Fruit fly (Drosophila melanogaster): ENCODE data around the gene kuz.

kuz gene

DNA sequence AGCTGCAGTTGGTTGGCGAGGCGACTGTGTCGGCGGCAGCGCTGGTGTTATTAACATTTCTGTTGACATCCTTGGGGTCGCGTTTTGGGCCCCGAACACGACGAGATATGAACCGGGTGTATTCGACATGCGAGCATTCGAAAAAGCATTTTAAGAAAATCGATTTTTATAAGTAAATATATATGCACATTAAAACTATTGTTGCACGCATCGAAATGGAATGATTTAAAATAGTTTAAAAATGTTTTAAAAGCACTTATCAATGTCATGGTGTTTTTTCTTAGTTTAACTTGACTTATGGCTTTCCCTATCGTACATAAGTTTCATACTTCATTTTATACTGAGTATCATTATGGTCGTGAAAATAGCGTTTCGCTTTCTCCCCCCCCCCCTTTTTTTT, 28.1 kb upstream of the kuz start:
- no peak for TF ChIP-seq tai (GFP tag; optimal IDR thresholded peaks at IDR 0.05)
- no peak for TF ChIP-seq br (GFP tag; optimal IDR thresholded peaks at IDR 0.05)
- no peak for TF ChIP-seq dl (GFP tag; optimal IDR thresholded peaks at IDR 0.05; ENCODE audit: insufficient read depth in 1 of 2, partially characterized antibody in 2 of 2)
- no peak for TF ChIP-seq rgr (GFP tag; optimal IDR thresholded peaks at IDR 0.05)
- no peak for TF ChIP-seq HLH106 (tag; optimal IDR thresholded peaks at IDR 0.05)
- no peak for TF ChIP-seq fru (GFP tag; optimal IDR thresholded peaks at IDR 0.05)
- TF ChIP-seq OdsH (GFP tag; optimal IDR thresholded peaks at IDR 0.05) = no peak
- TF ChIP-seq brk (GFP tag; optimal IDR thresholded peaks at IDR 0.05) = no peak
- no peak for TF ChIP-seq Hr78 (GFP tag; optimal IDR thresholded peaks at IDR 0.05)
- TF ChIP-seq Hr83 (GFP tag; optimal IDR thresholded peaks at IDR 0.05; ENCODE audit: poor library complexity, severe bottlenecking) = no peak
- TF ChIP-seq dsf (GFP tag; optimal IDR thresholded peaks at IDR 0.05; ENCODE audit: borderline replicate concordance) = no peak
- no peak for TF ChIP-seq psq (GFP tag; optimal IDR thresholded peaks at IDR 0.05)

- TF ChIP-seq rgr (GFP tag; optimal IDR thresholded peaks at IDR 0.05) (no peak), fru (GFP tag; optimal IDR thresholded peaks at IDR 0.05) (no peak), Rel (GFP tag; optimal IDR thresholded peaks at IDR 0.05) (no peak), Rel (tag; optimal IDR thresholded peaks at IDR 0.05) (no peak), foxo (GFP tag; optimal IDR thresholded peaks at IDR 0.05) (no peak), CrebA (GFP tag; optimal IDR thresholded peaks at IDR 0.05; ENCODE audit: borderline replicate concordance) (no peak), ey (GFP tag; optimal IDR thresholded peaks at IDR 0.05) (no peak)
Observed at dm6 chr2L:13527541-13527940, 22.4 kb upstream of the kuz start, which contains the start of gene CG33640. Gene CG33640 (plus strand): TSS chr2L:13527841.

- TF ChIP-seq pan (optimal IDR thresholded peaks at IDR 0.05) (no peak), Dfd (GFP tag; optimal IDR thresholded peaks at IDR 0.05) (no peak), rgr (GFP tag; optimal IDR thresholded peaks at IDR 0.05) (no peak), h (GFP tag; optimal IDR thresholded peaks at IDR 0.05) (no peak), Myc (optimal IDR thresholded peaks at IDR 0.05) (no peak), psq (GFP tag; optimal IDR thresholded peaks at IDR 0.05) (no peak), Hr78 (GFP tag; optimal IDR thresholded peaks at IDR 0.05) (no peak), Hr83 (GFP tag; optimal IDR thresholded peaks at IDR 0.05; ENCODE audit: poor library complexity, severe bottlenecking) (no peak), jim (GFP tag; optimal IDR thresholded peaks at IDR 0.05) (no peak), woc (GFP tag; optimal IDR thresholded peaks at IDR 0.05) (no peak), dl (GFP tag; optimal IDR thresholded peaks at IDR 0.05; ENCODE audit: insufficient read depth in 1 of 2, partially characterized antibody in 2 of 2) (no peak), Dif (GFP tag; optimal IDR thresholded peaks at IDR 0.05; ENCODE audit: partially characterized antibody) (no peak), GATAd (GFP tag; optimal IDR thresholded peaks at IDR 0.05) (no peak), lola (GFP tag; optimal IDR thresholded peaks at IDR 0.05) (no peak), br (GFP tag; optimal IDR thresholded peaks at IDR 0.05) (no peak)
Observed at dm6 chr2L:13528742-13529141, 21.2 kb upstream of the kuz start, which contains the start of gene CG33641. Gene CG33641 (plus strand): TSS chr2L:13529042.

- no peak for TF ChIP-seq br (GFP tag; optimal IDR thresholded peaks at IDR 0.05)
- TF ChIP-seq Sp1 (GFP tag; optimal IDR thresholded peaks at IDR 0.05) = no peak
- TF ChIP-seq fru (GFP tag; optimal IDR thresholded peaks at IDR 0.05) = no peak
- TF ChIP-seq CG9705 (GFP tag; optimal IDR thresholded peaks at IDR 0.05) = no peak
- no peak for TF ChIP-seq Hnf4 (GFP tag; optimal IDR thresholded peaks at IDR 0.05)
- TF ChIP-seq tai (GFP tag; optimal IDR thresholded peaks at IDR 0.05) = no peak
Observed at dm6 chr2L:13529675-13530074, 20.3 kb upstream of the kuz start, which contains the start of gene CG33642. Gene CG33642 (plus strand): TSS chr2L:13529975.

DNA sequence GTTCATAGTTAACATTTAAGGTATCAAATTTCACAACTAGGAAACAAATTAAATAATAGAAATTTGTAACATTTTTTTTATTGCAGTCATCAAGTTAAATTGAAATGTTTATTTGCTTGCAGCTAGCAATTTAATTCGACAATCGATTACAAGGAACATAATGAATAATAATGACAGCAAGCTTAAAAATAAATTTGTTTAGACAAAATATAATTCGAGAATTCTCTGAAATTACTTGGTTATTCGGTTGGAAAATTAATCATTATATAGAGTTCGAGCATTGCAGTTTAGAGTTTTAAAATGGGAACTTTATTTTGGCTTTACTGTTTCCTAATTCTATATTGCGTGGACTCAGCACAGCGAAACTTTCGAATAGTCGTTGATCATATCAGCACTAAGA, 19.2 kb upstream of the kuz start, which contains the start of gene CG33643:
Gene CG33643 (plus strand): TSS at position 301 of the 400 bp plus-strand sequence.
- no peak for TF ChIP-seq Vsx2 (GFP tag; optimal IDR thresholded peaks at IDR 0.05; ENCODE audit: partially characterized antibody)
- TF ChIP-seq CrebA (GFP tag; optimal IDR thresholded peaks at IDR 0.05; ENCODE audit: borderline replicate concordance) = no peak
- no peak for TF ChIP-seq Hnf4 (GFP tag; optimal IDR thresholded peaks at IDR 0.05)
- TF ChIP-seq Rel (GFP tag; optimal IDR thresholded peaks at IDR 0.05) = no peak
- no peak for TF ChIP-seq Rel (tag; optimal IDR thresholded peaks at IDR 0.05)
- TF ChIP-seq foxo (GFP tag; optimal IDR thresholded peaks at IDR 0.05) = no peak
- TF ChIP-seq br (GFP tag; optimal IDR thresholded peaks at IDR 0.05) = no peak
- no peak for TF ChIP-seq ey (GFP tag; optimal IDR thresholded peaks at IDR 0.05)
- no peak for TF ChIP-seq N (GFP tag; optimal IDR thresholded peaks at IDR 0.05)

Data from whole organism, wandering third instar larva.